Worm (Caenorhabditis elegans) whole organism, L4 larva: ENCODE results near the gene ZK180.7.

Experiments
- F10B5.3 ChIP-seq: sonication (generic microtip); optimal IDR thresholded peaks from 2 replicates; lab custom pipeline; 2016; ENCODE audit warnings: mild to moderate bottlenecking, missing genetic modification characterization, missing compliant biosample characterization
- F26F4.8 ChIP-seq: fragments of 200-800 bp; sonication (Bioruptor generic); conservative IDR thresholded peaks from 2 replicates; pipeline ENCODE4 v1.3.6; 2022; ENCODE audit warnings: missing genetic modification characterization, missing compliant biosample characterization
- F37D6.2 ChIP-seq: sonication (generic microtip); optimal IDR thresholded peaks from 2 replicates; lab custom pipeline; 2016; ENCODE audit warnings: mild to moderate bottlenecking, missing genetic modification characterization, missing compliant biosample characterization
- F44E2.7 ChIP-seq: fragments of 200-800 bp; sonication (Bioruptor generic); IDR thresholded peaks from 2 replicates; pipeline ENCODE4 v2.1.2; 2022; ENCODE audit warnings: missing genetic modification characterization, missing compliant biosample characterization
- T20F7.1 ChIP-seq: fragments of 200-800 bp; sonication (Bioruptor generic); optimal IDR thresholded peaks from 2 replicates; lab custom pipeline; 2018; ENCODE audit warnings: mild to moderate bottlenecking, missing genetic modification characterization, missing compliant biosample characterization
- Y5F2A.4 ChIP-seq: fragments of 200-800 bp; sonication (Bioruptor generic); optimal IDR thresholded peaks from 2 replicates; lab custom pipeline; 2018; ENCODE audit warnings: mild to moderate bottlenecking, missing genetic modification characterization, missing compliant biosample characterization
- Y75B8A.6 ChIP-seq: fragments of 200-800 bp; sonication (Bioruptor generic); IDR thresholded peaks from 2 replicates; pipeline ENCODE4 v1.3.6; 2022; ENCODE audit warnings: missing genetic modification reagents, missing genetic modification characterization, missing compliant biosample characterization
- ZK337.2 ChIP-seq: fragments of 200-800 bp; sonication (Bioruptor generic); IDR thresholded peaks from 2 replicates; pipeline ENCODE4 v1.3.6; 2022; ENCODE audit warnings: missing genetic modification reagents, missing genetic modification characterization, missing compliant biosample characterization
- ZK546.5 ChIP-seq, 2 experiments: sonication (generic microtip); optimal IDR thresholded peaks; 2 replicates each; lab custom pipeline; 2017; ENCODE audit warnings: missing biosample characterization in 2 of 2, missing genetic modification characterization in 2 of 2
- arid-1 ChIP-seq: fragments of 200-800 bp; sonication (Bioruptor generic); conservative IDR thresholded peaks from 2 replicates; pipeline ENCODE4 v1.3.6; 2022; ENCODE audit warnings: missing genetic modification reagents, missing genetic modification characterization, missing compliant biosample characterization
- ceh-20 ChIP-seq: fragments of 200-800 bp; sonication (Bioruptor generic); IDR thresholded peaks from 2 replicates; pipeline ENCODE4 v1.3.6; 2022; ENCODE audit warnings: missing genetic modification reagents, missing genetic modification characterization, missing compliant biosample characterization
- ceh-32 ChIP-seq: sonication (generic microtip); optimal IDR thresholded peaks from 2 replicates; lab custom pipeline; 2016; ENCODE audit warnings: mild to moderate bottlenecking, missing genetic modification characterization, missing compliant biosample characterization; ENCODE audit not compliant: poor library complexity
- ces-1 ChIP-seq: fragments of 150-350 bp; sonication (generic microtip); optimal IDR thresholded peaks from 4 replicates; lab custom pipeline; 2014; ENCODE audit warnings: missing biosample characterization, missing genetic modification reagents, missing genetic modification characterization
- daf-16 ChIP-seq, 3 experiments: sonication (generic microtip); optimal IDR thresholded peaks; 2 replicates each; lab custom pipeline; 2016 to 2017; ENCODE audit warnings: missing genetic modification characterization in 3 of 3, missing genetic modification reagents in 3 of 3, mild to moderate bottlenecking in 2 of 3, missing compliant biosample characterization in 2 of 3, missing biosample characterization in 1 of 3, moderate library complexity in 1 of 3
- daf-8 ChIP-seq: fragments of 200-800 bp; sonication (Bioruptor generic); IDR thresholded peaks from 2 replicates; pipeline ENCODE4 v1.3.6; 2022; ENCODE audit warnings: missing genetic modification characterization, missing compliant biosample characterization
- dmd-6 ChIP-seq: fragments of 200-800 bp; sonication (Bioruptor generic); IDR thresholded peaks from 2 replicates; pipeline ENCODE4 v1.3.6; 2022; ENCODE audit warnings: missing genetic modification reagents, missing genetic modification characterization, missing compliant biosample characterization
- egl-27 ChIP-seq: sonication (generic microtip); optimal IDR thresholded peaks from 3 replicates; lab custom pipeline; 2017; ENCODE audit warnings: missing biosample characterization, missing genetic modification reagents, missing genetic modification characterization
- lin-1 ChIP-seq: fragments of 200-800 bp; sonication (Bioruptor generic); IDR thresholded peaks from 2 replicates; pipeline ENCODE4 v1.3.6; 2022; ENCODE audit warnings: missing genetic modification reagents, missing genetic modification characterization, missing compliant biosample characterization
- lin-13 ChIP-seq: fragments of 150-350 bp; optimal IDR thresholded peaks from 2 replicates; lab custom pipeline; 2014; ENCODE audit warnings: missing biosample characterization, missing genetic modification reagents, missing genetic modification characterization
- lin-15B ChIP-seq: fragments of 150-350 bp; sonication (generic microtip); optimal IDR thresholded peaks from 3 replicates; lab custom pipeline; 2014; ENCODE audit warnings: missing biosample characterization, missing genetic modification characterization
- lin-29 ChIP-seq: fragments of 200-800 bp; sonication (Bioruptor generic); IDR thresholded peaks from 2 replicates; pipeline ENCODE4 v1.3.6; 2022; ENCODE audit warnings: missing genetic modification reagents, missing genetic modification characterization, missing compliant biosample characterization
- lin-38 ChIP-seq: fragments of 200-800 bp; sonication (Bioruptor generic); IDR thresholded peaks from 2 replicates; pipeline ENCODE4 v1.3.6; 2022; ENCODE audit warnings: missing genetic modification reagents, missing genetic modification characterization, missing compliant biosample characterization
- lir-3 ChIP-seq: sonication (generic microtip); optimal IDR thresholded peaks from 2 replicates; lab custom pipeline; 2016; ENCODE audit warnings: mild to moderate bottlenecking, missing genetic modification characterization, missing compliant biosample characterization
- madf-9 ChIP-seq: fragments of 200-800 bp; sonication (Bioruptor generic); conservative IDR thresholded peaks from 2 replicates; pipeline ENCODE4 v1.3.6; 2022; ENCODE audit warnings: missing genetic modification reagents, missing genetic modification characterization, missing compliant biosample characterization
- mdl-1 ChIP-seq, 2 experiments: fragments of 150-350 bp in 1 of 2; sonication (generic microtip) in 1 of 2; optimal IDR thresholded peaks; 2 replicates each; lab custom pipeline; 2014 to 2017; ENCODE audit warnings: missing biosample characterization in 2 of 2, missing genetic modification characterization in 2 of 2
- mes-2 ChIP-seq: sonication (generic microtip); optimal IDR thresholded peaks from 2 replicates; lab custom pipeline; 2016; ENCODE audit warnings: missing genotype, mild to moderate bottlenecking, missing genetic modification characterization, missing compliant biosample characterization; ENCODE audit not compliant: poor library complexity, severe bottlenecking
- nhr-10 ChIP-seq: fragments of 150-350 bp; optimal IDR thresholded peaks from 2 replicates; lab custom pipeline; 2014; ENCODE audit warnings: missing biosample characterization, missing genetic modification characterization
- nhr-102 ChIP-seq: sonication (generic microtip); optimal IDR thresholded peaks from 2 replicates; lab custom pipeline; 2016; ENCODE audit warnings: mild to moderate bottlenecking, missing genetic modification characterization, moderate library complexity, missing compliant biosample characterization
- nhr-28 ChIP-seq: fragments of 150-350 bp; optimal IDR thresholded peaks from 2 replicates; lab custom pipeline; 2014; ENCODE audit warnings: missing biosample characterization, missing genetic modification characterization
- nhr-48 ChIP-seq: sonication (generic microtip); optimal IDR thresholded peaks from 2 replicates; lab custom pipeline; 2016; ENCODE audit warnings: mild to moderate bottlenecking, missing genetic modification characterization, missing compliant biosample characterization
- nhr-77 ChIP-seq: fragments of 150-350 bp; optimal IDR thresholded peaks from 2 replicates; lab custom pipeline; 2014; ENCODE audit warnings: missing biosample characterization, missing genetic modification characterization
- php-3 ChIP-seq: fragments of 200-800 bp; sonication (Bioruptor generic); IDR thresholded peaks from 2 replicates; pipeline ENCODE4 v1.3.6; 2022; ENCODE audit warnings: missing genetic modification reagents, missing genetic modification characterization, missing compliant biosample characterization
- set-16 ChIP-seq: fragments of 200-800 bp; sonication (Bioruptor generic); IDR thresholded peaks from 2 replicates; pipeline ENCODE4 v1.3.6; 2022; ENCODE audit warnings: missing genetic modification reagents, missing genetic modification characterization, missing compliant biosample characterization
- skn-1 ChIP-seq: fragments of 150-350 bp; optimal IDR thresholded peaks from 2 replicates; lab custom pipeline; 2014; ENCODE audit warnings: missing biosample characterization, missing genetic modification characterization
- spr-1 ChIP-seq: sonication (generic microtip); optimal IDR thresholded peaks from 2 replicates; lab custom pipeline; 2016; ENCODE audit warnings: mild to moderate bottlenecking, missing genetic modification characterization, missing compliant biosample characterization
- tra-1 ChIP-seq: fragments of 200-800 bp; sonication (Bioruptor generic); IDR thresholded peaks from 2 replicates; pipeline ENCODE4 v1.3.6; 2022; ENCODE audit warnings: missing genetic modification reagents, missing genetic modification characterization, missing compliant biosample characterization
- unc-130 ChIP-seq: sonication (generic microtip); optimal IDR thresholded peaks from 2 replicates; lab custom pipeline; 2016; ENCODE audit warnings: missing genetic modification reagents, missing genetic modification characterization, missing compliant biosample characterization
- unc-62 ChIP-seq, 3 experiments: fragments of 150-350 bp in 1 of 3; sonication (generic microtip); optimal IDR thresholded peaks in 2 of 3; peaks in 1 of 3; 1 replicate in 1 of 3; 2 replicates in 2 of 3; lab custom pipeline; 2014 to 2017; ENCODE audit warnings: missing biosample characterization in 3 of 3, missing genetic modification characterization in 3 of 3, missing genetic modification reagents in 3 of 3, missing genotype in 1 of 3
- zfp-2 ChIP-seq: sonication (generic microtip); optimal IDR thresholded peaks from 2 replicates; lab custom pipeline; 2016; ENCODE audit warnings: mild to moderate bottlenecking, missing genetic modification characterization, missing compliant biosample characterization
- zip-11 ChIP-seq: fragments of 200-800 bp; sonication (Bioruptor generic); IDR thresholded peaks from 2 replicates; pipeline ENCODE4 v1.3.6; 2022; ENCODE audit warnings: missing genetic modification characterization, missing compliant biosample characterization

The ZK180.7 gene

DNA sequence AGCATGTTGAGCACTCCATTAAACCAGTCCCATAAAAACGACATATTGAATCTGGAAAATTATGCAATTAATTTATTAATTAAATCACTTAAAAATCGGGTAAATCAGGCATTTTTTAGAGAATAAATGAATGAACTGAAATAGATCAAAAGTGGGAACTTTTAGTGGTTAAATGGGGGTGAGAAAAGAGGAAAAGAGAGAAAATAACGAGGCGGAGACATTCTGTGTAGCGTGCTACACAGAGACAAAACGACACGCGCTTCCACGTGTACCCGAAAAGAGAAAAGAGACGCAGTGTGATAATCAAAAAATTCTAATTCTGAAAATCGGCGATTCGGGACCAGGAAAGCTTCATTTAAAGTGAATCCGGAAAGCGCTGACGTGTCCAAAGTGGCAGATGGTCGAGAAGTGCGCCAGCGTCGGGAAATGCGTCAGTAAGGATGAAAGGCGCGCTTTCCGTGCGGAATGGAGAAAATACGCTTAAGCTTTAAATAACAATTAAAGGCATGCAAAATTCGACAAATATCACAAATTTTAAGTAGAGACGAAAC, 23.0 kb downstream of the ZK180.7 start, which contains the start of gene sar-1 (continued):
- TF ChIP-seq egl-27 (no peak), nhr-77 (tag; lab: Kevin White, UChicago) (peak; percentile 75), lir-3 (tag; lab: Kevin White, UChicago) (no peak), spr-1 (tag; lab: Kevin White, UChicago) (peak; percentile 77), lin-1 (GFP tag; lab: Robert Waterston, UW) (peak; percentile 50; the same call in 1 of the 2 replicates), F26F4.8 (no peak), madf-9 (GFP tag; lab: Robert Waterston, UW) (no peak), Y5F2A.4 (GFP tag; lab: Kevin White, UChicago) (no peak), zip-11 (GFP tag; lab: Robert Waterston, UW) (no peak), set-16 (GFP tag; lab: Robert Waterston, UW) (no peak), nhr-48 (peak; percentile 76), F37D6.2 (peak; percentile 67), lin-15B (tag; lab: Kevin White, UChicago) (no peak), unc-130 (GFP tag; lab: Kevin White, UChicago) (no peak), ces-1 (GFP tag; lab: Kevin White, UChicago) (no peak), mes-2 (peak; percentile 75), skn-1 (tag; lab: Kevin White, UChicago) (no peak), zfp-2 (tag; lab: Kevin White, UChicago) (peak; percentile 4), tra-1 (GFP tag; lab: Robert Waterston, UW) (0 out of 2 replicates have a peak, but pooled peaks have one; percentile 63), arid-1 (GFP tag; lab: Robert Waterston, UW) (peak; percentile 52; the same call in 1 of the 2 replicates), daf-8 (GFP tag; lab: Robert Waterston, UW) (no peak), nhr-10 (tag; lab: Kevin White, UChicago) (no peak), mdl-1 (tag; optimal IDR thresholded peaks at IDR 0.05; lab: Kevin White, UChicago) (peak; percentile 60 to 83), ceh-32 (tag; lab: Kevin White, UChicago) (no peak), ZK337.2 (GFP tag; lab: Robert Waterston, UW) (no peak)

ce11 chrIV:4516478-4516877, 26.1 kb downstream of the ZK180.7 start:
- TF ChIP-seq unc-62 (GFP tag; optimal IDR thresholded peaks at IDR 0.05 in 1 of 2; lab: Kevin White, UChicago) = peak in 1 of 2 experiments; percentile 42
- no peak for TF ChIP-seq unc-62 (tag; optimal IDR thresholded peaks at IDR 0.05; lab: Kevin White, UChicago)
- peak; percentile 87 for TF ChIP-seq set-16 (GFP tag; lab: Robert Waterston, UW)
- TF ChIP-seq lin-13 (GFP tag; lab: Kevin White, UChicago) = no peak
- TF ChIP-seq dmd-6 (GFP tag; lab: Robert Waterston, UW) = no peak

DNA sequence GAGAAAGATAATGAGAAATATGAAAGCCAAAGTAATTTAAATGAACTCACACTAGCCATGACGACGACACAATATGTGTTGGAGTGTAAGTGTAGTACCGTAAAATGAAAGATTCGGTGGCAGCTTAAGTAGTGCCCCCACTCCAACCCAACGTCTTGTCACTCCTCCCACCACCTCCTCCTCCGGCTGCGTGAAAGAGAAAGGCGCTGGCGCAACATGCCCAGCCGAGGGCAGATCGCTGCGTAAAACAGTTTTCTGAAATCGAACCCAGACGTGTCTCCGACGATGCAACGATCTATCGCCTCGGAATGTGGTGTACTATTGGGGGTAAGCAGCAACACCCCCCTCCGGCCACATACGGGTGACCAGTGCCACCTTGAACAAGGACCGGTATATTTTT, 26.7 kb downstream of the ZK180.7 start, which contains the start of gene ZK180.5:
TSS of gene ZK180.5 (minus strand) at position 101 of the 400 bp plus-strand sequence.
- TF ChIP-seq nhr-28 (tag; lab: Kevin White, UChicago) = no peak
- TF ChIP-seq php-3 = no peak
- TF ChIP-seq lin-1 (GFP tag; lab: Robert Waterston, UW) = no peak
- TF ChIP-seq lin-29 (GFP tag; lab: Robert Waterston, UW) = no peak
- no peak for TF ChIP-seq ceh-20 (GFP tag; lab: Robert Waterston, UW)
- no peak for TF ChIP-seq ZK546.5 (tag; optimal IDR thresholded peaks at IDR 0.05; lab: Kevin White, UChicago)
- TF ChIP-seq spr-1 (tag; lab: Kevin White, UChicago) = no peak
- TF ChIP-seq T20F7.1 = no peak
- no peak for TF ChIP-seq Y75B8A.6 (GFP tag; lab: Robert Waterston, UW)
- no peak for TF ChIP-seq lin-38 (GFP tag; lab: Robert Waterston, UW)
- TF ChIP-seq nhr-48 = no peak
- TF ChIP-seq nhr-102 (tag; lab: Kevin White, UChicago) = no peak
- TF ChIP-seq arid-1 (GFP tag; lab: Robert Waterston, UW) = no peak
- TF ChIP-seq F44E2.7 (GFP tag; lab: Robert Waterston, UW) = no peak
- no peak for TF ChIP-seq daf-16 (GFP tag; optimal IDR thresholded peaks at IDR 0.05; lab: Kevin White, UChicago)
- no peak for TF ChIP-seq daf-16 (tag; optimal IDR thresholded peaks at IDR 0.05; lab: Kevin White, UChicago)
- TF ChIP-seq F10B5.3 = no peak
- no peak for TF ChIP-seq madf-9 (GFP tag; lab: Robert Waterston, UW)
- TF ChIP-seq, all 104 proteins: peak for 0
